Worm (Caenorhabditis elegans): ENCODE data around the gene clec-54.

DNA sequence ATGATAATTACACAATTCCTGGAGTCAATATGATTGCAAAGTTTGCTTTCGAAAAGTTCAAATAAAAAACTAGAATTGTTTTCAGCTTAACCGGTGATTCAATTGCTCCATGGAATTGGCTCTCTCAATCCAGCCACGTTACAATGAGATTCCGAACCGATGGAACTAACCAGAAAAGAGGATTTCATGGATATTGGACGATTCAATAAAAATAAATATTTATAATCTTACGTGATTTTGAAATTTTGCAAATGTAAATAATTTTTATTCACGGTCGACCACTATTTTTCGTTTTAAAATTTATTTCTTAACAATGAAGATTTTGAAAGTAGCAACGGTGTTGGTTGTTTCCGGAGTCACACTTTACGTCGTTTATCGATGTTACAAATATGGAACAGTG lies 5.3 kb downstream of the clec-54 start, which contains the start of gene R02D5.10:
- TF ChIP-seq flt-1 (GFP tag; IDR thresholded peaks at IDR 0.05) (no peak), tab-1 (GFP tag; IDR thresholded peaks at IDR 0.05) (no peak), med-1 (GFP tag; optimal IDR thresholded peaks at IDR 0.05; ENCODE audit: insufficient read depth) (no peak), T22C8.4 (GFP tag; IDR thresholded peaks at IDR 0.05) (no peak), ztf-23 (GFP tag; IDR thresholded peaks at IDR 0.05) (no peak), cog-1 (tag; optimal IDR thresholded peaks at IDR 0.05) (no peak), klf-2 (GFP tag; conservative IDR thresholded peaks at IDR 0.05) (no peak), ref-1 (GFP tag; conservative IDR thresholded peaks at IDR 0.05) (no peak), ztf-29 (GFP tag; IDR thresholded peaks at IDR 0.05) (no peak)
